Worm (Caenorhabditis elegans) whole organism, early embryonic: ENCODE data around the gene ZK1248.11.

Experiments
- B0310.2 ChIP-seq: sonication (generic microtip); optimal IDR thresholded peaks from 2 replicates; lab custom pipeline; 2016; ENCODE audit warnings: mild to moderate bottlenecking, missing genetic modification characterization, missing compliant biosample characterization
- F13C5.2 ChIP-seq: sonication (generic microtip); optimal IDR thresholded peaks from 2 replicates; lab custom pipeline; 2017; ENCODE audit warnings: mild to moderate bottlenecking, missing genetic modification characterization, inconsistent platforms, missing compliant biosample characterization
- aly-1 ChIP-seq: sonication (generic microtip); optimal IDR thresholded peaks from 2 replicates; lab custom pipeline; 2016; ENCODE audit warnings: missing genetic modification characterization, missing compliant biosample characterization
- ama-1 ChIP-seq: fragments of 150-350 bp; optimal IDR thresholded peaks from 2 replicates; lab custom pipeline; 2014
- ceh-13 ChIP-seq: fragments of 200-800 bp; sonication (Bioruptor generic); optimal IDR thresholded peaks from 2 replicates; lab custom pipeline; 2018; ENCODE audit warnings: mild to moderate bottlenecking, missing genetic modification characterization, missing compliant biosample characterization
- ceh-36 ChIP-seq: sonication (generic microtip); optimal IDR thresholded peaks from 2 replicates; lab custom pipeline; 2016; ENCODE audit warnings: missing genetic modification characterization, inconsistent platforms, missing compliant biosample characterization
- ets-7 ChIP-seq: sonication (generic microtip); optimal IDR thresholded peaks from 2 replicates; lab custom pipeline; 2016; ENCODE audit warnings: missing genotype, missing genetic modification characterization, missing compliant biosample characterization
- flt-1 ChIP-seq: fragments of 200-800 bp; sonication (Bioruptor generic); IDR thresholded peaks from 2 replicates; pipeline ENCODE4 v1.3.6; 2022; ENCODE audit warnings: missing genetic modification characterization, missing compliant biosample characterization
- hmbx-1 ChIP-seq: sonication (generic microtip); optimal IDR thresholded peaks from 2 replicates; lab custom pipeline; 2016; ENCODE audit warnings: mild to moderate bottlenecking, missing genetic modification characterization, missing compliant biosample characterization
- hmg-4 ChIP-seq: fragments of 200-800 bp; sonication (Bioruptor generic); optimal IDR thresholded peaks from 2 replicates; lab custom pipeline; 2018; ENCODE audit warnings: mild to moderate bottlenecking, missing genetic modification characterization, missing compliant biosample characterization
- hnd-1 ChIP-seq: sonication (generic microtip); optimal IDR thresholded peaks from 2 replicates; lab custom pipeline; 2016; ENCODE audit warnings: missing genetic modification characterization, missing compliant biosample characterization
- pes-1 ChIP-seq: fragments of 200-800 bp; sonication (Bioruptor generic); IDR thresholded peaks from 2 replicates; pipeline ENCODE4 v1.3.6; 2022; ENCODE audit warnings: missing genetic modification reagents, missing genetic modification characterization, missing compliant biosample characterization
- scrt-1 ChIP-seq: fragments of 200-800 bp; sonication (Bioruptor generic); IDR thresholded peaks from 2 replicates; pipeline ENCODE4 v1.3.6; 2022; ENCODE audit warnings: missing genetic modification characterization, missing compliant biosample characterization
- sea-1 ChIP-seq: fragments of 200-800 bp; sonication (Bioruptor generic); conservative IDR thresholded peaks from 2 replicates; pipeline ENCODE4 v1.3.6; 2022; ENCODE audit warnings: missing genetic modification characterization, missing compliant biosample characterization
- tbx-11 ChIP-seq: fragments of 200-800 bp; sonication (Bioruptor generic); IDR thresholded peaks from 2 replicates; pipeline ENCODE4 v1.3.6; 2022; ENCODE audit warnings: missing genetic modification characterization, missing compliant biosample characterization
- tbx-37 ChIP-seq: fragments of 200-800 bp; sonication (Bioruptor generic); conservative IDR thresholded peaks from 2 replicates; pipeline ENCODE4 v1.3.6; 2022; ENCODE audit warnings: missing genetic modification reagents, missing genetic modification characterization, missing compliant biosample characterization
- tra-4 ChIP-seq: sonication (generic microtip); optimal IDR thresholded peaks from 2 replicates; lab custom pipeline; 2017; ENCODE audit warnings: missing genetic modification characterization, missing compliant biosample characterization

ZK1248.11 gene

ce11 chrII:5801075-5801474, 27.3 kb downstream of the ZK1248.11 start, which contains the start of the genes K05F1.9 and K05F1.1:
TSS of gene K05F1.9 (minus strand) at chrII:5801175.
TSS of gene K05F1.1 (plus strand) at chrII:5801382.
- no peak for TF ChIP-seq ceh-13
- TF ChIP-seq ets-7 = no peak
- TF ChIP-seq F13C5.2 = no peak
- no peak for TF ChIP-seq ceh-36 (tag; lab: Kevin White, UChicago)
- TF ChIP-seq scrt-1 (GFP tag; lab: Robert Waterston, UW) = no peak
- TF ChIP-seq tbx-11 = no peak
- no peak for TF ChIP-seq B0310.2 (tag; lab: Kevin White, UChicago)
- TF ChIP-seq hmg-4 (GFP tag; lab: Kevin White, UChicago) = no peak
- no peak for TF ChIP-seq hnd-1 (tag; lab: Kevin White, UChicago)
- no peak for TF ChIP-seq pes-1 (GFP tag; lab: Robert Waterston, UW)
- no peak for TF ChIP-seq aly-1 (tag; lab: Kevin White, UChicago)
- no peak for TF ChIP-seq flt-1 (GFP tag; lab: Robert Waterston, UW)
- no peak for TF ChIP-seq tbx-37 (GFP tag; lab: Robert Waterston, UW)
- TF ChIP-seq sea-1 (GFP tag; lab: Robert Waterston, UW) = no peak
- TF ChIP-seq tra-4 (tag; lab: Kevin White, UChicago) = no peak
- no peak for TF ChIP-seq hmbx-1 (tag; lab: Kevin White, UChicago)
- TF ChIP-seq ama-1 (lab: Kevin White, UChicago) = no peak

ce11 chrII:5799553-5799952, 28.8 kb downstream of the ZK1248.11 start, which contains the start of gene K05F1.8:
TSS of gene K05F1.8 (minus strand) at chrII:5799653.
- no peak for TF ChIP-seq F13C5.2
- TF ChIP-seq hmg-4 (GFP tag; lab: Kevin White, UChicago) = no peak
- TF ChIP-seq ceh-13 = no peak
- TF ChIP-seq ceh-36 (tag; lab: Kevin White, UChicago) = no peak
- TF ChIP-seq ama-1 (lab: Kevin White, UChicago) = no peak
- TF ChIP-seq ets-7 = no peak
- TF ChIP-seq aly-1 (tag; lab: Kevin White, UChicago) = no peak
- no peak for TF ChIP-seq hnd-1 (tag; lab: Kevin White, UChicago)
- TF ChIP-seq hmbx-1 (tag; lab: Kevin White, UChicago) = no peak
- TF ChIP-seq sea-1 (GFP tag; lab: Robert Waterston, UW) = no peak
- TF ChIP-seq tra-4 (tag; lab: Kevin White, UChicago) = no peak
- no peak for TF ChIP-seq pes-1 (GFP tag; lab: Robert Waterston, UW)
- no peak for TF ChIP-seq tbx-37 (GFP tag; lab: Robert Waterston, UW)
- TF ChIP-seq flt-1 (GFP tag; lab: Robert Waterston, UW) = no peak
- TF ChIP-seq B0310.2 (tag; lab: Kevin White, UChicago) = no peak
- no peak for TF ChIP-seq scrt-1 (GFP tag; lab: Robert Waterston, UW)
- no peak for TF ChIP-seq tbx-11

- TF ChIP-seq scrt-1 (GFP tag; lab: Robert Waterston, UW) (no peak), aly-1 (tag; lab: Kevin White, UChicago) (no peak), tra-4 (tag; lab: Kevin White, UChicago) (no peak), ceh-13 (no peak), tbx-37 (GFP tag; lab: Robert Waterston, UW) (no peak), F13C5.2 (no peak), hnd-1 (tag; lab: Kevin White, UChicago) (no peak), flt-1 (GFP tag; lab: Robert Waterston, UW) (no peak), tbx-11 (no peak), pes-1 (GFP tag; lab: Robert Waterston, UW) (no peak), ama-1 (lab: Kevin White, UChicago) (no peak), ets-7 (no peak), B0310.2 (tag; lab: Kevin White, UChicago) (no peak), hmbx-1 (tag; lab: Kevin White, UChicago) (no peak), hmg-4 (GFP tag; lab: Kevin White, UChicago) (no peak), ceh-36 (tag; lab: Kevin White, UChicago) (no peak)
Measured at ce11 chrII:5797348-5797977, 30.9 kb downstream of the ZK1248.11 start, which contains the start of the genes msp-63 and msp-142. TSS of gene msp-63 (minus strand) at chrII:5797448. TSS of gene msp-142 (plus strand) at chrII:5797927.

- TF ChIP-seq tbx-37 (GFP tag; lab: Robert Waterston, UW) = no peak
- TF ChIP-seq flt-1 (GFP tag; lab: Robert Waterston, UW) = no peak
- no peak for TF ChIP-seq tra-4 (tag; lab: Kevin White, UChicago)
- TF ChIP-seq ceh-13 = no peak
- TF ChIP-seq ama-1 (lab: Kevin White, UChicago) = no peak
- no peak for TF ChIP-seq sea-1 (GFP tag; lab: Robert Waterston, UW)
Measured at ce11 chrII:5794195-5794594, 34.2 kb downstream of the ZK1248.11 start, which contains the start of gene acdh-8. TSS of gene acdh-8 (plus strand) at chrII:5794495.

- no peak for TF ChIP-seq flt-1 (GFP tag; lab: Robert Waterston, UW)
- no peak for TF ChIP-seq sea-1 (GFP tag; lab: Robert Waterston, UW)
- no peak for TF ChIP-seq ceh-36 (tag; lab: Kevin White, UChicago)
- TF ChIP-seq scrt-1 (GFP tag; lab: Robert Waterston, UW) = no peak
- no peak for TF ChIP-seq tbx-11
- TF ChIP-seq B0310.2 (tag; lab: Kevin White, UChicago) = no peak
- TF ChIP-seq pes-1 (GFP tag; lab: Robert Waterston, UW) = no peak
- no peak for TF ChIP-seq hmbx-1 (tag; lab: Kevin White, UChicago)
- TF ChIP-seq tra-4 (tag; lab: Kevin White, UChicago) = no peak
- TF ChIP-seq ceh-13 = no peak
- no peak for TF ChIP-seq hnd-1 (tag; lab: Kevin White, UChicago)
- TF ChIP-seq F13C5.2 = no peak
- no peak for TF ChIP-seq aly-1 (tag; lab: Kevin White, UChicago)
Measured at ce11 chrII:5792490-5792889, 35.9 kb downstream of the ZK1248.11 start, which contains the start of gene K05F1.14. TSS of gene K05F1.14 (minus strand) at chrII:5792590.

- TF ChIP-seq hmg-4 (GFP tag; lab: Kevin White, UChicago) = no peak
- no peak for TF ChIP-seq B0310.2 (tag; lab: Kevin White, UChicago)
- TF ChIP-seq sea-1 (GFP tag; lab: Robert Waterston, UW) = no peak
- TF ChIP-seq aly-1 (tag; lab: Kevin White, UChicago) = no peak
- TF ChIP-seq hmbx-1 (tag; lab: Kevin White, UChicago) = no peak
- no peak for TF ChIP-seq ama-1 (lab: Kevin White, UChicago)
- TF ChIP-seq pes-1 (GFP tag; lab: Robert Waterston, UW) = no peak
- no peak for TF ChIP-seq hnd-1 (tag; lab: Kevin White, UChicago)
- TF ChIP-seq ets-7 = no peak
- no peak for TF ChIP-seq tra-4 (tag; lab: Kevin White, UChicago)
- no peak for TF ChIP-seq ceh-36 (tag; lab: Kevin White, UChicago)
- TF ChIP-seq tbx-37 (GFP tag; lab: Robert Waterston, UW) = no peak
Measured at ce11 chrII:5790313-5790773, 38.0 kb downstream of the ZK1248.11 start, which contains the start of gene lect-2. TSS of gene lect-2 (plus strand) at chrII:5790723.
